Worm (Caenorhabditis elegans): ENCODE measurements around the gene clec-178.

The clec-178 gene

ce11 chrIV:5678044-5678443 is 24.3 kb downstream of the clec-178 start, which contains the start of gene C55C3.4:
TSS of gene C55C3.4 (minus strand) at chrIV:5678144.
- TF ChIP-seq nhr-48 (tag; optimal IDR thresholded peaks at IDR 0.05) (no peak), egl-43 (GFP tag; IDR thresholded peaks at IDR 0.05) (no peak), lin-39 (tag; optimal IDR thresholded peaks at IDR 0.05) (no peak), ZK546.5 (tag; optimal IDR thresholded peaks at IDR 0.05) (no peak), Y5F2A.4 (GFP tag; optimal IDR thresholded peaks at IDR 0.05) (no peak), saeg-2 (GFP tag; IDR thresholded peaks at IDR 0.05) (no peak), T20F7.1 (GFP tag; optimal IDR thresholded peaks at IDR 0.05) (no peak), lim-7 (GFP tag; IDR thresholded peaks at IDR 0.05) (no peak), lin-38 (GFP tag; IDR thresholded peaks at IDR 0.05) (no peak), mep-1 (tag; optimal IDR thresholded peaks at IDR 0.05) (no peak), mes-2 (tag; optimal IDR thresholded peaks at IDR 0.05; ENCODE audit: poor library complexity, severe bottlenecking) (no peak), lin-29 (GFP tag; IDR thresholded peaks at IDR 0.05) (no peak), gei-8 (GFP tag; optimal IDR thresholded peaks at IDR 0.05) (no peak), lin-13 (GFP tag; optimal IDR thresholded peaks at IDR 0.05) (no peak), pha-4 (GFP tag; IDR thresholded peaks at IDR 0.05) (no peak), pha-4 (tag; optimal IDR thresholded peaks at IDR 0.05) (no peak), aly-2 (tag; optimal IDR thresholded peaks at IDR 0.05) (no peak), dmd-8 (GFP tag; IDR thresholded peaks at IDR 0.05) (no peak), T26A8.4 (GFP tag; IDR thresholded peaks at IDR 0.05) (no peak), snpc-1.2 (GFP tag; IDR thresholded peaks at IDR 0.05) (no peak)

ce11 chrIV:5682547-5683234 is 28.9 kb downstream of the clec-178 start, which contains the start of the genes C55C3.7 and C55C3.6:
TSS of gene C55C3.7 (minus strand) at chrIV:5682647.
TSS of gene C55C3.6 (plus strand) at chrIV:5683184.
- TF ChIP-seq nhr-111 (GFP tag; optimal IDR thresholded peaks at IDR 0.05) (no peak), zfp-2 (tag; optimal IDR thresholded peaks at IDR 0.05) (no peak), ztf-11 (tag; optimal IDR thresholded peaks at IDR 0.05) (no peak), jun-1 (tag; optimal IDR thresholded peaks at IDR 0.05) (no peak), duxl-1 (tag; optimal IDR thresholded peaks at IDR 0.05; ENCODE audit: poor library complexity) (no peak), T20F7.1 (GFP tag; optimal IDR thresholded peaks at IDR 0.05) (no peak), hlh-11 (tag; optimal IDR thresholded peaks at IDR 0.05) (no peak)

ce11 chrIV:5685014-5685413 is 31.3 kb downstream of the clec-178 start, which contains the start of gene C55C3.3:
TSS of gene C55C3.3 (plus strand) at chrIV:5685287.
- TF ChIP-seq ceh-28 (tag; optimal IDR thresholded peaks at IDR 0.05) (peak; percentile 99), nhr-237 (tag; optimal IDR thresholded peaks at IDR 0.05) (no peak)

- TF ChIP-seq nhr-237 (tag; optimal IDR thresholded peaks at IDR 0.05) (no peak), unc-62 (GFP tag; optimal IDR thresholded peaks at IDR 0.05 in 1 of 2) (peak in 1 of 2 experiments; percentile 94), unc-62 (tag; optimal IDR thresholded peaks at IDR 0.05) (no peak)
Observed at ce11 chrIV:5690386-5691080, 36.8 kb downstream of the clec-178 start, which contains the start of gene C55C3.8. TSS of gene C55C3.8 (plus strand) at chrIV:5691030.

- TF ChIP-seq lim-7 (GFP tag; IDR thresholded peaks at IDR 0.05) (0 out of 2 replicates have a peak, but pooled peaks have one; percentile 53), tra-1 (GFP tag; IDR thresholded peaks at IDR 0.05) (0 out of 2 replicates have a peak, but pooled peaks have one; percentile 31), madf-5 (GFP tag; IDR thresholded peaks at IDR 0.05) (0 out of 4 replicates have a peak, but pooled peaks of 1 of the 2 experiments have one; percentile 5)
Observed at ce11 chrIV:5691189-5691588, 37.4 kb downstream of the clec-178 start.
